Worm (Caenorhabditis elegans) whole organism, midembryonic: Measurements from ENCODE around the gene pqn-16.

Experiments used
- flt-1 ChIP-seq: fragments of 200-800 bp; sonication (Bioruptor generic); IDR thresholded peaks from 2 replicates; pipeline ENCODE4 v1.3.6; 2022; ENCODE audit warnings: missing genetic modification characterization, missing compliant biosample characterization
- ref-1 ChIP-seq: fragments of 200-800 bp; sonication (Bioruptor generic); conservative IDR thresholded peaks from 2 replicates; pipeline ENCODE4 v1.3.6; 2022; ENCODE audit warnings: missing genetic modification reagents, missing genetic modification characterization, missing compliant biosample characterization
- tab-1 ChIP-seq: fragments of 200-800 bp; sonication (Bioruptor generic); IDR thresholded peaks from 2 replicates; pipeline ENCODE4 v1.3.6; 2022; ENCODE audit warnings: missing genetic modification characterization, missing compliant biosample characterization
- ztf-29 ChIP-seq: fragments of 200-800 bp; sonication (Bioruptor generic); IDR thresholded peaks from 2 replicates; pipeline ENCODE4 v1.3.6; 2022; ENCODE audit warnings: missing genetic modification reagents, missing genetic modification characterization, missing compliant biosample characterization

- no peak for TF ChIP-seq ztf-29 (GFP tag; lab: Robert Waterston, UW)
- TF ChIP-seq flt-1 (GFP tag; lab: Robert Waterston, UW), result no peak
- no peak for TF ChIP-seq ref-1
- TF ChIP-seq tab-1, result no peak
Measured at ce11 chrV:9183718-9184441, 10.0 kb downstream of the pqn-16 start.
